Fruit fly (Drosophila melanogaster): ENCODE measurements around the gene CCKLR-17D1.

The CCKLR-17D1 gene

dm6 chrX:18699268-18700140, 26.9 kb downstream of the CCKLR-17D1 start:
- TF ChIP-seq toe (GFP tag; optimal IDR thresholded peaks at IDR 0.05), result no peak
- peak; percentile 98 for TF ChIP-seq tj (GFP tag; optimal IDR thresholded peaks at IDR 0.05)

DNA sequence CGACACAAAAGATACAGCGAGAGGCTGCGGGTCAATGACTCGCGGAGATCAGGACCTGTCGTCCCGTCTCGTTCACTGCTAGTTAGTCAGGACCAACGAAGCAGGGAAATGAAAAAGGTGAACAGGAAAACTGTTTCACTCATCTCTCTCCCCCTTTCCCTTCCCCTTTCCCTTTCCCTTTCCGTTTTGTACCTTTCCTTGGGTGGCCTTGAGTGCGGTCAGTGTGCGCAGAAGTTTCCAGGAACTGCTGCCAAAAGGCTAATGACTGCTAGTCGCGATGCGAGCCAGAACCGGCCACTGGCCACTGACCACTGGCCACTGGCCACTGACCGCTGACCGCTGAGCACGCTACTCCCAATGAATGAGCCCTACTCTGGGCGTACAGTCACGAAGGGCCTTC, 30.8 kb downstream of the CCKLR-17D1 start:
- no peak for TF ChIP-seq Clk (GFP tag; optimal IDR thresholded peaks at IDR 0.05)
- no peak for TF ChIP-seq CG7101 (tag; optimal IDR thresholded peaks at IDR 0.05)
- no peak for TF ChIP-seq Hr96 (GFP tag; optimal IDR thresholded peaks at IDR 0.05)
- TF ChIP-seq CG12768 (GFP tag; optimal IDR thresholded peaks at IDR 0.05), result no peak
- TF ChIP-seq cic (GFP tag; optimal IDR thresholded peaks at IDR 0.05), result no peak
- no peak for TF ChIP-seq kay (GFP tag; ENCODE audit: borderline replicate concordance)

DNA sequence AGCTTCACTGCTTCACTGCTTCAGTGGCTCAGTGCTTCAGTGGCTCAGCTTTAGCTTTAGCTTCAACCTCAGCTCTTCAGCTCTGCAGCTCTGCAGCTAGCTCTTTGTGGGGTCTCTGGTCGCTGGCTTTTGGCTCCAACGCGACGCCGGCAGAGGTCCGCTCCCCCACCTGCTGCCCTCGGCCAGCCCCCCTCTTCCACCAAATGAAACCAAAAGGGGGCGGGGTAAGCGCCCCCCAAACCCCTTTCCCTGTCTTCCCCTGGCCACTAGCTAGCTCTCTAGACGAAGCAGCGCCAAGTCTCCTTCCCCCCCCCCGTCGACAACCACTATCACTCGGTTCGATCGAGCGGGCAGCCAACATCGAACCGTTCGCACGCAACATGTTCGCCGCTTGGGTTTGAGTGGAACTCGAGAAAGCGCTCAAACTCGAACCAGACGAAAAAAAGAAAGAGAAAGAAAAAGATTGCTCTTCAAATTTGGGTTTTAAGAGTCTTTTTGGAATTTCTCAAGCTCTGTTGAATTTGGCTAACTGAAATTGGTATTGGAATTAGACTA, 33.3 kb downstream of the CCKLR-17D1 start, which contains the start of gene Cyp18a1:
Gene Cyp18a1, minus strand, starts transcription at position 95 of the 555 bp plus-strand sequence.
- TF ChIP-seq tj (GFP tag; optimal IDR thresholded peaks at IDR 0.05) (peak; percentile 15), CG33017 (tag; optimal IDR thresholded peaks at IDR 0.05) (no peak)

DNA sequence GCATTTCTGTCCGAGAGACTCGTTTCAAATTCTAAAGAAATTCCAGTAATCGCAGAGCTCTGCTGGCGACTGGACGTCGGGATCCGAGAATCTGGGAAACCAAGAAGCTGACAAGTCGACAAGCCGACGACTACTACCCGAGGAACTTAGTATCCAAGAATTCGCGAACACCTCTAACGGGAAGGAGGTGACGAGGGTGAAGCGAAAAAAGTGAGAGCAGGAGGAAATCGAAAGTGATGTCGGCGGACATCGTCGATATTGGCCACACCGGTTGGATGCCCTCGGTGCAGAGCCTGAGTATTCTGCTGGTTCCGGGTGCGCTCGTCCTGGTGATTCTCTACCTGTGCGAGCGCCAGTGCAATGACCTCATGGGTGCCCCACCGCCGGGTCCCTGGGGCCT, 40.6 kb downstream of the CCKLR-17D1 start, which contains the start of gene phtm:
Gene phtm, plus strand, starts transcription at position 41 of the 400 bp plus-strand sequence.
- TF ChIP-seq Mnt (GFP tag; optimal IDR thresholded peaks at IDR 0.05) (no peak), CG5204 (GFP tag; optimal IDR thresholded peaks at IDR 0.05) (no peak), pad (GFP tag; optimal IDR thresholded peaks at IDR 0.05) (no peak), Hr96 (GFP tag; optimal IDR thresholded peaks at IDR 0.05) (no peak), CG7101 (tag; optimal IDR thresholded peaks at IDR 0.05) (no peak), tj (GFP tag; optimal IDR thresholded peaks at IDR 0.05) (no peak), kay (GFP tag; ENCODE audit: borderline replicate concordance) (no peak), CG33017 (tag; optimal IDR thresholded peaks at IDR 0.05) (no peak), Crg-1 (GFP tag; optimal IDR thresholded peaks at IDR 0.05) (no peak), Clk (GFP tag; optimal IDR thresholded peaks at IDR 0.05) (no peak), ovo (GFP tag; optimal IDR thresholded peaks at IDR 0.05) (no peak), cnc (optimal IDR thresholded peaks at IDR 0.05) (no peak), bab1 (GFP tag; optimal IDR thresholded peaks at IDR 0.05) (no peak), CG7045 (GFP tag; optimal IDR thresholded peaks at IDR 0.05) (no peak), CG11617 (GFP tag; optimal IDR thresholded peaks at IDR 0.05) (no peak), CG12768 (GFP tag; optimal IDR thresholded peaks at IDR 0.05) (no peak), toe (GFP tag; optimal IDR thresholded peaks at IDR 0.05) (no peak), CG1620 (GFP tag; optimal IDR thresholded peaks at IDR 0.05) (no peak), cic (GFP tag; optimal IDR thresholded peaks at IDR 0.05) (no peak), CG14711 (tag; optimal IDR thresholded peaks at IDR 0.05) (no peak)

DNA sequence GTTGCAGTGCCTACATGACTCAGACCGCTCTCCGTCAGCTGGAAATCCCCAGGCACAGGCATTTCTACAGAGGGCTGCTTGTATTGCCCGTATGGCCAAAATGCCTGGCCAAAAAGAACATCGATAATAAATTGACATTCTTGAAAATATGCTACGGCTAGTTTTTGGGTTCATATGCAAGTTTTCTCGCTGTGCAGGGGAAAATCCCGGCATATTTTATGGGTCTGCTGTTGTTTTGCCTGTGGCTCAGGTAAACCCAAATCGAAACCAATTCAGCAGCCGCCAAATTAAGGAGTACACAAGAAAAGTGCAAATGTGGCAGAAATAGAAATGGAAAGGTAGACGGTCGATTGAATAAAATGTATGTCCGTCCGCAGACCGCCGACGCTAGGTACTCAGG, 41.4 kb downstream of the CCKLR-17D1 start:
- TF ChIP-seq kay (GFP tag; ENCODE audit: borderline replicate concordance) (no peak), Crg-1 (GFP tag; optimal IDR thresholded peaks at IDR 0.05) (no peak), CG7101 (tag; optimal IDR thresholded peaks at IDR 0.05) (no peak), CG12768 (GFP tag; optimal IDR thresholded peaks at IDR 0.05) (no peak)

DNA sequence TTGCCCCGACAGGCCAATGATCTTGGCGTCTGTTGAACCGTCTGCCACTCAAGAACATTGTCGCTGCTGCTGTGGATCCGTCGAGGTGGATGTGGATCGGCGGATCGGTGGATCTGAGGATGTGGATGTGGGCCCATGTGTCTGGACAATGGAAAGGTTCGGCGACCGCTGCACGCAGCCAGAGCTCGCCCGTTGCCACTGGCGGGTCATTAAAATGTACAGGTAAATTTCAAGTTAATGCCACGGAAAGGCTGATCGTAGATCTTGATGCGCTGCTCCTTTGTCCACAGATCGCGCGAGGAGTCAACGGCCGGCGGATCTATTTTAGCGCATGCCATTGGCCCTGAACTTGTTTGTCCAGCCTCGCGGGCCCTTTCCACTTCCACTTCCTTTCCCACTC, 41.9 kb downstream of the CCKLR-17D1 start:
- TF ChIP-seq CG12768 (GFP tag; optimal IDR thresholded peaks at IDR 0.05), result no peak
- no peak for TF ChIP-seq CG5204 (GFP tag; optimal IDR thresholded peaks at IDR 0.05)
- no peak for TF ChIP-seq Crg-1 (GFP tag; optimal IDR thresholded peaks at IDR 0.05)
- TF ChIP-seq Mnt (GFP tag; optimal IDR thresholded peaks at IDR 0.05), result no peak
- no peak for TF ChIP-seq CG33017 (tag; optimal IDR thresholded peaks at IDR 0.05)
- no peak for TF ChIP-seq ovo (GFP tag; optimal IDR thresholded peaks at IDR 0.05)
- TF ChIP-seq CG7101 (tag; optimal IDR thresholded peaks at IDR 0.05), result no peak
- TF ChIP-seq CG7045 (GFP tag; optimal IDR thresholded peaks at IDR 0.05), result no peak
- no peak for TF ChIP-seq CG11617 (GFP tag; optimal IDR thresholded peaks at IDR 0.05)
- TF ChIP-seq CG14711 (tag; optimal IDR thresholded peaks at IDR 0.05), result no peak
- TF ChIP-seq Hr96 (GFP tag; optimal IDR thresholded peaks at IDR 0.05), result no peak
- TF ChIP-seq pad (GFP tag; optimal IDR thresholded peaks at IDR 0.05), result no peak
- TF ChIP-seq toe (GFP tag; optimal IDR thresholded peaks at IDR 0.05), result no peak
- TF ChIP-seq CG1620 (GFP tag; optimal IDR thresholded peaks at IDR 0.05), result no peak

dm6 chrX:18682815-18683214, 43.6 kb downstream of the CCKLR-17D1 start:
- TF ChIP-seq bab1 (GFP tag; optimal IDR thresholded peaks at IDR 0.05) (no peak), tj (GFP tag; optimal IDR thresholded peaks at IDR 0.05) (peak; percentile 94)

Measured in whole organism, adult.